Fruit fly (Drosophila melanogaster): ENCODE results near the gene Sfp23F.

Gene Sfp23F

DNA sequence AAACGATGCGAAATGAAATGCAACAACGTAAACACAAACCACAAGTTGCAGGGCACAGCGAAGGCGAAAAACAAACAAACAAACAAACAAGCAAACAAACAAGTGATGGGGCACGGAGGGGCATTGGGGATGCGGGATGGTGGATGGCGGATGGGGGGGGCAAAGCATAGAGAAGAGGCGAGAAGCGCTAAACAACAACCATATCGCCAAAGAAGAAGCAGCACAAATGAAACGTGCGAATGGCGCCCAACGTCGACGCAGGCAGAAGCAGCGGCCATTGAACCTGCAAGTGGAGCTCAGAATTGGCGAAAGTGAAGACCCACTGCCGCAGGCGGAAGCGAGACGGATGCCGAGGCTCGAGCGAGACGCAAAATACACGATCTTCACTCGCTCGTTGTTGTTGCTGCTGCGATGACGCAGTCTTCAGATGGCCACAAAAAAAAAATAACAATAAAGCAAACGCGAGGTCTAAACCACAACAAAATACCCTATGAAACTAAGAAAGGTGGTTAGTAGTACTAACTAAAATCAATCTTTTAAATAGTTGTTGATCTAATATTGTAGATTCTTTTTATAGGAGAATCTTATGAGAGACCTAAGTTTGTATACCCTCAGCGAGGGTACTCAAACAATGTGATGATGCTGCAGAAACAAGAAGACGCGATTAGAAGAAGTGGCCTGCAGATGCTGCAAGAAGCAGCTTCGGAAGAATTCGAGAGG lies 41.6 kb downstream of the Sfp23F start (continued):
- TF ChIP-seq CG3032 (tag; optimal IDR thresholded peaks at IDR 0.05) (peak; percentile 73), salr (GFP tag; optimal IDR thresholded peaks at IDR 0.05) (peak; percentile 41 to 81), CG8632 (GFP tag; optimal IDR thresholded peaks at IDR 0.05) (peak; percentile 69), dac (GFP tag; optimal IDR thresholded peaks at IDR 0.05) (peak; percentile 42), CG15336 (GFP tag; IDR thresholded peaks at IDR 0.05) (peak; percentile 81), CG10669 (GFP tag; optimal IDR thresholded peaks at IDR 0.05) (peak; percentile 75), Gug (GFP tag; IDR thresholded peaks at IDR 0.05) (peak; percentile 82), eg (GFP tag; IDR thresholded peaks at IDR 0.05) (peak; percentile 82), Met (GFP tag; optimal IDR thresholded peaks at IDR 0.05) (peak; percentile 93), topi (GFP tag; optimal IDR thresholded peaks at IDR 0.05) (peak; percentile 90), Sox14 (GFP tag; optimal IDR thresholded peaks at IDR 0.05) (peak; percentile 92), Lpt (GFP tag; optimal IDR thresholded peaks at IDR 0.05) (peak; percentile 80), fd59A (GFP tag; optimal IDR thresholded peaks at IDR 0.05) (peak; percentile 58), CG11902 (GFP tag; optimal IDR thresholded peaks at IDR 0.05) (peak; percentile 54), Hr38 (GFP tag; optimal IDR thresholded peaks at IDR 0.05) (no peak), Hr4 (GFP tag; optimal IDR thresholded peaks at IDR 0.05) (peak; percentile 72), OdsH (GFP tag; optimal IDR thresholded peaks at IDR 0.05) (peak; percentile 83), Eip93F (GFP tag; optimal IDR thresholded peaks at IDR 0.05) (peak; percentile 80), CG7368 (GFP tag; optimal IDR thresholded peaks at IDR 0.05) (peak; percentile 63), Smox (GFP tag; optimal IDR thresholded peaks at IDR 0.05) (peak; percentile 91), CG6808 (GFP tag; optimal IDR thresholded peaks at IDR 0.05) (peak; percentile 47), CG8319 (GFP tag; optimal IDR thresholded peaks at IDR 0.05) (peak; percentile 62), Ets96B (tag; optimal IDR thresholded peaks at IDR 0.05) (peak; percentile 79), pdm3 (GFP tag; optimal IDR thresholded peaks at IDR 0.05) (peak; percentile 84), Hr39 (GFP tag; optimal IDR thresholded peaks at IDR 0.05) (peak; percentile 91), Sox102F (GFP tag; optimal IDR thresholded peaks at IDR 0.05) (peak; percentile 91), spab (GFP tag; optimal IDR thresholded peaks at IDR 0.05) (peak; percentile 69), CG6792 (GFP tag; optimal IDR thresholded peaks at IDR 0.05) (peak; percentile 78), dsx (GFP tag; optimal IDR thresholded peaks at IDR 0.05; ENCODE audit: poor library complexity, severe bottlenecking) (peak; percentile 71), CG16779 (tag; optimal IDR thresholded peaks at IDR 0.05) (peak; percentile 55), CG6854 (GFP tag; optimal IDR thresholded peaks at IDR 0.05) (peak; percentile 32), Blimp-1 (GFP tag; optimal IDR thresholded peaks at IDR 0.05) (peak; percentile 98), Sox15 (GFP tag; optimal IDR thresholded peaks at IDR 0.05) (peak; percentile 46), CG6276 (GFP tag; optimal IDR thresholded peaks at IDR 0.05) (peak; percentile 50), Eip75B (GFP tag; optimal IDR thresholded peaks at IDR 0.05) (peak; percentile 89), CG11294 (GFP tag; IDR thresholded peaks at IDR 0.05) (peak; percentile 41; the same call in 1 of the 2 replicates), lz (GFP tag; optimal IDR thresholded peaks at IDR 0.05) (peak; percentile 90), esn (GFP tag; optimal IDR thresholded peaks at IDR 0.05) (peak; percentile 93), Eip78C (GFP tag) (peak; percentile 97)

DNA sequence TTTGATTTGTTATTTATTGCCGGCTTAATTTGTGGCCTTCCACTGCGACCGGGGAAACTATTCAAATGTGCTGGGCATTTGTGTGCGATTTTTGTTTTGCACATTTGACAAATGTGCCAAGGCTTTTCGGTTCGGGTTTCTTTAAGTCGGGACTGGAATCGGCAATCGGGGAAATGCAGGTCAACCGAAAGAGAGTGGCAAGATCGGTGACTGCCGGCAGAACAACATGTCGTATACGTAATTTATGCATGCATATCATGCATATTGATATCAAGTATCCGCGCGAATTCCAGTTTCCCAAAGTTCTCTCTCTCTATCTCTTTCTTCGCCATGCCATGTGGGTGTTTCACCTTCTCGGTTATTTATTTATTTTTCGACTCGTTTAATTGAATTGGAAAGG lies 45.2 kb downstream of the Sfp23F start:
- TF ChIP-seq CG10631 (GFP tag; optimal IDR thresholded peaks at IDR 0.05): no peak
- TF ChIP-seq CG6854 (GFP tag; optimal IDR thresholded peaks at IDR 0.05): peak; percentile 1
- TF ChIP-seq svp (GFP tag): peak; percentile 60

Measured in whole organism, prepupa.